Fruit fly (Drosophila melanogaster) whole organism, embryonic: ENCODE data around the gene bb8.

Source experiments
- ATbp ChIP-seq: fragments of 200-800 bp; sonication (Bioruptor generic); optimal IDR thresholded peaks from 2 replicates; lab custom pipeline; 2017; ENCODE audit warnings: missing biosample characterization, mild to moderate bottlenecking, missing genetic modification characterization, missing genetic modification reagents
- Asciz ChIP-seq: fragments of 200-800 bp; sonication (Bioruptor generic); optimal IDR thresholded peaks from 2 replicates; lab custom pipeline; 2017; ENCODE audit warnings: missing biosample characterization, mild to moderate bottlenecking, missing genetic modification characterization, missing genetic modification reagents
- B-H1 ChIP-seq: fragments of 200-800 bp; sonication (Bioruptor generic); IDR thresholded peaks from 3 replicates; pipeline ENCODE4 v1.3.6; 2022; ENCODE audit warnings: missing biosample characterization, missing genetic modification characterization
- CG10431 ChIP-seq: fragments of 200-800 bp; sonication (Bioruptor generic); optimal IDR thresholded peaks from 3 replicates; lab custom pipeline; 2018; ENCODE audit warnings: missing biosample characterization, mild to moderate bottlenecking, missing genetic modification characterization
- CG10462 ChIP-seq: fragments of 200-800 bp; sonication (Bioruptor generic); optimal IDR thresholded peaks from 2 replicates; lab custom pipeline; 2016; ENCODE audit warnings: missing biosample characterization, missing genetic modification characterization
- CG10543 ChIP-seq: fragments of 200-800 bp; sonication (Bioruptor generic); optimal IDR thresholded peaks from 3 replicates; lab custom pipeline; 2017; ENCODE audit warnings: missing biosample characterization, mild to moderate bottlenecking, missing genetic modification characterization, moderate library complexity
- CG11504 ChIP-seq: fragments of 200-800 bp; sonication (Bioruptor generic); optimal IDR thresholded peaks from 3 replicates; lab custom pipeline; 2019; ENCODE audit warnings: missing biosample characterization, mild to moderate bottlenecking, missing genetic modification characterization, moderate library complexity
- CG1602 ChIP-seq: fragments of 200-800 bp; sonication (Bioruptor generic); optimal IDR thresholded peaks from 3 replicates; lab custom pipeline; 2016; ENCODE audit warnings: missing biosample characterization, missing genetic modification characterization
- CG2875 ChIP-seq: fragments of 200-800 bp; sonication (Bioruptor generic); optimal IDR thresholded peaks from 2 replicates; lab custom pipeline; 2017; ENCODE audit warnings: missing biosample characterization, mild to moderate bottlenecking, missing genetic modification characterization, missing genetic modification reagents
- CG31388 ChIP-seq: fragments of 200-800 bp; sonication (Bioruptor generic); optimal IDR thresholded peaks from 2 replicates; lab custom pipeline; 2016; ENCODE audit warnings: missing biosample characterization, missing genetic modification characterization
- CG34376 ChIP-seq: fragments of 200-800 bp; sonication (Bioruptor generic); optimal IDR thresholded peaks from 2 replicates; lab custom pipeline; 2018; ENCODE audit warnings: missing biosample characterization, mild to moderate bottlenecking, missing genetic modification characterization
- CG4282 ChIP-seq: fragments of 200-800 bp; sonication (Bioruptor generic); optimal IDR thresholded peaks from 2 replicates; lab custom pipeline; 2016; ENCODE audit warnings: missing biosample characterization, missing genetic modification characterization
- CG4854 ChIP-seq: fragments of 200-800 bp; sonication (Bioruptor generic); optimal IDR thresholded peaks from 2 replicates; lab custom pipeline; 2016; ENCODE audit warnings: missing biosample characterization, missing genetic modification characterization, inconsistent platforms
- CG6272 ChIP-seq: fragments of 200-800 bp; sonication (Bioruptor generic); IDR thresholded peaks from 2 replicates; pipeline ENCODE4 v1.3.6; 2022; ENCODE audit warnings: missing biosample characterization, missing genetic modification characterization
- CG6791 ChIP-seq: fragments of 200-800 bp; sonication (Bioruptor generic); IDR thresholded peaks from 3 replicates; pipeline ENCODE4 v1.3.6; 2022; ENCODE audit warnings: missing biosample characterization, missing genetic modification characterization; ENCODE audit not compliant: partially characterized antibody
- CG7357 ChIP-seq: fragments of 200-800 bp; sonication (Bioruptor generic); IDR thresholded peaks from 3 replicates; pipeline ENCODE4 v1.3.6; 2022; ENCODE audit warnings: missing biosample characterization, missing genetic modification characterization
- CTCF ChIP-seq: fragments of 200-800 bp; sonication (Bioruptor generic); optimal IDR thresholded peaks from 2 replicates; lab custom pipeline; 2017; ENCODE audit warnings: missing biosample characterization, mild to moderate bottlenecking, missing genetic modification characterization, moderate library complexity
- Dll ChIP-seq: fragments of 200-800 bp; sonication (Bioruptor generic); IDR thresholded peaks from 4 replicates; pipeline ENCODE4 v1.3.6; 2022; ENCODE audit warnings: missing biosample characterization, missing genetic modification characterization; ENCODE audit not compliant: partially characterized antibody
- ERR ChIP-seq: fragments of 200-800 bp; sonication (Bioruptor generic); optimal IDR thresholded peaks from 2 replicates; lab custom pipeline; 2016; ENCODE audit warnings: missing biosample characterization, missing genetic modification characterization
- Gsc ChIP-seq: fragments of 200-800 bp; sonication (Bioruptor generic); IDR thresholded peaks from 2 replicates; pipeline ENCODE4 v1.3.6; 2022; ENCODE audit warnings: missing biosample characterization, missing genetic modification characterization
- Gug ChIP-seq: fragments of 200-800 bp; sonication (Bioruptor generic); IDR thresholded peaks from 4 replicates; pipeline ENCODE4 v1.3.6; 2022; ENCODE audit warnings: missing biosample characterization, missing genetic modification characterization
- Kr ChIP-seq: fragments of 200-800 bp; sonication (Bioruptor generic); optimal IDR thresholded peaks from 2 replicates; lab custom pipeline; 2017; ENCODE audit warnings: missing biosample characterization, mild to moderate bottlenecking, missing genetic modification characterization
- NC2α ChIP-seq: fragments of 200-800 bp; sonication (Bioruptor generic); optimal IDR thresholded peaks from 2 replicates; lab custom pipeline; 2016; ENCODE audit warnings: missing biosample characterization, missing genetic modification characterization
- Nf-YA ChIP-seq: fragments of 200-800 bp; sonication (Bioruptor generic); IDR thresholded peaks from 2 replicates; pipeline ENCODE4 v1.3.6; 2022; ENCODE audit warnings: missing biosample characterization, missing genetic modification characterization
- Ptx1 ChIP-seq: fragments of 200-800 bp; sonication (Bioruptor generic); IDR thresholded peaks from 2 replicates; pipeline ENCODE4 v1.3.6; 2022; ENCODE audit warnings: missing biosample characterization, missing genetic modification characterization
- Side ChIP-seq: fragments of 200-800 bp; sonication (Bioruptor generic); optimal IDR thresholded peaks from 2 replicates; lab custom pipeline; 2016; ENCODE audit warnings: missing biosample characterization, missing genetic modification characterization
- Xbp1 ChIP-seq: fragments of 200-800 bp; sonication (Bioruptor generic); optimal IDR thresholded peaks from 3 replicates; lab custom pipeline; 2016; ENCODE audit warnings: missing biosample characterization, mild to moderate bottlenecking, missing genetic modification characterization
- ab ChIP-seq: fragments of 200-800 bp; sonication (Bioruptor generic); optimal IDR thresholded peaks from 2 replicates; lab custom pipeline; 2016; ENCODE audit warnings: missing biosample characterization, missing genetic modification characterization
- al ChIP-seq: fragments of 200-800 bp; sonication (Bioruptor generic); IDR thresholded peaks from 2 replicates; pipeline ENCODE4 v1.3.6; 2022; ENCODE audit warnings: missing biosample characterization, missing genetic modification characterization
- ash1 ChIP-seq: fragments of 200-800 bp; sonication (Bioruptor generic); optimal IDR thresholded peaks from 2 replicates; lab custom pipeline; 2018; ENCODE audit warnings: missing biosample characterization, mild to moderate bottlenecking, missing genetic modification characterization
- az2 ChIP-seq: fragments of 200-800 bp; sonication (Bioruptor generic); optimal IDR thresholded peaks from 3 replicates; lab custom pipeline; 2016; ENCODE audit warnings: missing biosample characterization, missing genetic modification characterization
- caup ChIP-seq: fragments of 200-800 bp; sonication (Bioruptor generic); optimal IDR thresholded peaks from 3 replicates; lab custom pipeline; 2017; ENCODE audit warnings: missing biosample characterization, mild to moderate bottlenecking, missing genetic modification characterization, moderate library complexity; ENCODE audit not compliant: severe bottlenecking
- dan ChIP-seq: fragments of 200-800 bp; sonication (Bioruptor generic); IDR thresholded peaks from 2 replicates; pipeline ENCODE4 v1.3.6; 2022; ENCODE audit warnings: missing biosample characterization, missing genetic modification characterization
- disco-r ChIP-seq: fragments of 200-800 bp; sonication (Bioruptor generic); optimal IDR thresholded peaks from 2 replicates; lab custom pipeline; 2016; ENCODE audit warnings: missing biosample characterization, missing genetic modification characterization
- esg ChIP-seq: fragments of 200-800 bp; sonication (Bioruptor generic); conservative IDR thresholded peaks from 2 replicates; pipeline ENCODE4 v1.3.6; 2022; ENCODE audit warnings: missing biosample characterization, missing genetic modification characterization
- gce ChIP-seq: fragments of 200-800 bp; sonication (Bioruptor generic); IDR thresholded peaks from 3 replicates; pipeline ENCODE4 v1.3.6; 2022; ENCODE audit warnings: missing biosample characterization, missing genetic modification characterization
- gsb ChIP-seq: fragments of 200-800 bp; sonication (Bioruptor generic); IDR thresholded peaks from 2 replicates; pipeline ENCODE4 v1.3.6; 2022; ENCODE audit warnings: missing biosample characterization, missing genetic modification characterization
- h ChIP-seq: fragments of >200 bp; optimal IDR thresholded peaks from 2 replicates; lab custom pipeline; 2017
- lab ChIP-seq: fragments of 200-800 bp; sonication (Bioruptor generic); optimal IDR thresholded peaks from 3 replicates; lab custom pipeline; 2017; ENCODE audit warnings: missing biosample characterization, missing genetic modification characterization, mild to moderate bottlenecking, moderate library complexity, missing genetic modification reagents
- lbe ChIP-seq: fragments of 200-800 bp; sonication (Bioruptor generic); optimal IDR thresholded peaks from 2 replicates; lab custom pipeline; 2016; ENCODE audit warnings: missing biosample characterization, mild to moderate bottlenecking, missing genetic modification characterization
- lmd ChIP-seq: fragments of 200-800 bp; sonication (Bioruptor generic); IDR thresholded peaks from 2 replicates; pipeline ENCODE4 v1.3.6; 2022; ENCODE audit warnings: missing biosample characterization, missing genetic modification characterization
- nau ChIP-seq: fragments of 200-800 bp; sonication (Bioruptor generic); optimal IDR thresholded peaks from 3 replicates; lab custom pipeline; 2017; ENCODE audit warnings: missing biosample characterization, mild to moderate bottlenecking, missing genetic modification characterization, missing genetic modification reagents
- pan ChIP-seq, 4 experiments: fragments of >200 bp in 3 of 4; fragments of 200-800 bp in 1 of 4; sonication (Bioruptor generic) in 1 of 4; optimal IDR thresholded peaks in 3 of 4; IDR thresholded peaks in 1 of 4; 2 replicates each; pipeline versions ENCODE4 v1.3.6 to Lab custom; 2017 to 2022; ENCODE audit warnings: missing biosample characterization in 2 of 4, missing genetic modification characterization in 2 of 4, mixed read lengths in 1 of 4
- pb ChIP-seq: fragments of 200-800 bp; sonication (Bioruptor generic); optimal IDR thresholded peaks from 3 replicates; lab custom pipeline; 2016; ENCODE audit warnings: missing biosample characterization, missing genetic modification characterization
- phol ChIP-seq: fragments of 200-800 bp; sonication (Bioruptor generic); optimal IDR thresholded peaks from 3 replicates; lab custom pipeline; 2018; ENCODE audit warnings: missing biosample characterization, mild to moderate bottlenecking, missing genetic modification characterization, moderate library complexity
- run ChIP-seq: fragments of 200-800 bp; sonication (Bioruptor generic); optimal IDR thresholded peaks from 3 replicates; lab custom pipeline; 2018; ENCODE audit warnings: missing biosample characterization, mild to moderate bottlenecking, missing genetic modification characterization
- shn ChIP-seq: fragments of 200-800 bp; sonication (Bioruptor generic); optimal IDR thresholded peaks from 3 replicates; lab custom pipeline; 2016; ENCODE audit warnings: missing biosample characterization, missing genetic modification characterization
- sima ChIP-seq: fragments of 200-800 bp; sonication (Bioruptor generic); optimal IDR thresholded peaks from 2 replicates; lab custom pipeline; 2016; ENCODE audit warnings: missing biosample characterization, missing genetic modification characterization
- sob ChIP-seq: fragments of 200-800 bp; sonication (Bioruptor generic); IDR thresholded peaks from 2 replicates; pipeline ENCODE4 v1.3.6; 2022; ENCODE audit warnings: missing biosample characterization, missing genetic modification characterization
- tio ChIP-seq: fragments of 200-800 bp; sonication (Bioruptor generic); optimal IDR thresholded peaks from 2 replicates; lab custom pipeline; 2017; ENCODE audit warnings: missing biosample characterization, missing genetic modification characterization, inconsistent platforms
- toy ChIP-seq: fragments of 200-800 bp; sonication (Bioruptor generic); IDR thresholded peaks from 2 replicates; pipeline ENCODE4 v1.3.6; 2022; ENCODE audit warnings: missing biosample characterization, missing genetic modification characterization
- zfh2 ChIP-seq: fragments of 200-800 bp; sonication (Bioruptor generic); optimal IDR thresholded peaks from 2 replicates; lab custom pipeline; 2016; ENCODE audit warnings: missing biosample characterization, missing genetic modification characterization

bb8 gene

dm6 chr3R:23251256-23251655 is 38.7 kb downstream of the bb8 start, which contains the start of the genes Rad60 and EloA (continued):
- TF ChIP-seq sima (GFP tag; lab: Kevin White, UChicago) (no peak), h (lab: Kevin White, UChicago) (no peak), ATbp (GFP tag; lab: Kevin White, UChicago) (peak; percentile 18), Gug (peak; percentile 59), shn (peak; percentile 81), toy (GFP tag; lab: Robert Waterston, UW) (peak; percentile 7; the same call in 1 of the 2 replicates), lmd (GFP tag; lab: Robert Waterston, UW) (peak; percentile 55; the same call in 1 of the 2 replicates), pb (peak; percentile 42), Xbp1 (GFP tag; lab: Kevin White, UChicago) (peak; percentile 79), run (no peak), esg (GFP tag; lab: Robert Waterston, UW) (peak; percentile 53), CG1602 (GFP tag; lab: Kevin White, UChicago) (peak; percentile 63), CTCF (GFP tag; lab: Kevin White, UChicago) (peak; percentile 33), pan (optimal IDR thresholded peaks at IDR 0.05; lab: Kevin White, UChicago) (no peak), pan (GFP tag; optimal IDR thresholded peaks at IDR 0.05 in 1 of 2, IDR thresholded peaks at IDR 0.05 in 1 of 2) (peak in 1 of 2 experiments; percentile 84), CG4854 (GFP tag; lab: Kevin White, UChicago) (peak; percentile 74), nau (peak; percentile 80), Ptx1 (GFP tag; lab: Robert Waterston, UW) (peak; percentile 71), ab (GFP tag; lab: Kevin White, UChicago) (peak; percentile 56), phol (tag; lab: Kevin White, UChicago) (peak; percentile 79), CG10462 (GFP tag; lab: Kevin White, UChicago) (peak; percentile 45), CG31388 (GFP tag; lab: Kevin White, UChicago) (peak; percentile 27), zfh2 (peak; percentile 85), CG6272 (GFP tag; lab: Robert Waterston, UW) (peak; percentile 42; the same call in 1 of the 2 replicates), CG11504 (tag; lab: Kevin White, UChicago) (no peak), ERR (peak; percentile 86), lab (peak; percentile 83), CG2875 (GFP tag; lab: Kevin White, UChicago) (peak; percentile 52), dan (no peak), tio (peak; percentile 62), Side (peak; percentile 92), CG10543 (GFP tag; lab: Kevin White, UChicago) (peak; percentile 61), disco-r (GFP tag; lab: Kevin White, UChicago) (peak; percentile 63), CG6791 (GFP tag; lab: Robert Waterston, UW) (peak; percentile 60), lbe (peak; percentile 67), Nf-YA (no peak), sob (GFP tag; lab: Robert Waterston, UW) (peak; percentile 87), az2 (GFP tag; lab: Kevin White, UChicago) (peak; percentile 83), B-H1 (GFP tag; lab: Robert Waterston, UW) (peak; percentile 51; the same call in 2 of the 3 replicates), CG7357 (GFP tag; lab: Robert Waterston, UW) (no peak), ash1 (GFP tag; lab: Kevin White, UChicago) (no peak), caup (GFP tag; lab: Kevin White, UChicago) (peak; percentile 73), CG10431 (GFP tag; lab: Kevin White, UChicago) (peak; percentile 50), Kr (GFP tag; lab: Kevin White, UChicago) (no peak), CG34376 (GFP tag; lab: Kevin White, UChicago) (peak; percentile 46), Dll (peak; percentile 79; the same call in 3 of the 4 replicates), Gsc (no peak), gsb (no peak), Asciz (peak; percentile 26), CG4282 (peak; percentile 73), al (peak; percentile 65; the same call in 1 of the 2 replicates), gce (GFP tag; lab: Robert Waterston, UW) (no peak), NC2α (GFP tag; lab: Kevin White, UChicago) (peak; percentile 67)
